Fruit fly (Drosophila melanogaster) whole organism, wandering third instar larva: Measurements from ENCODE around the gene cyc.

Source experiments
- Abd-B ChIP-seq: fragments of >200 bp; optimal IDR thresholded peaks from 2 replicates; lab custom pipeline; 2017; ENCODE audit warnings: missing biosample characterization, missing genetic modification characterization
- CrebA ChIP-seq: fragments of 200-800 bp; sonication (Bioruptor generic); optimal IDR thresholded peaks from 2 replicates; lab custom pipeline; 2016; ENCODE audit warnings: missing biosample characterization, mild to moderate bottlenecking, missing genetic modification characterization, borderline replicate concordance
- Hr78 ChIP-seq: fragments of >200 bp; optimal IDR thresholded peaks from 2 replicates; lab custom pipeline; 2017; ENCODE audit warnings: missing biosample characterization, missing genetic modification characterization
- Myc ChIP-seq: fragments of >200 bp; optimal IDR thresholded peaks from 2 replicates; lab custom pipeline; 2017
- OdsH ChIP-seq: fragments of 200-800 bp; sonication (Bioruptor generic); optimal IDR thresholded peaks from 2 replicates; lab custom pipeline; 2016; ENCODE audit warnings: missing biosample characterization, mild to moderate bottlenecking, missing genetic modification characterization
- Rel ChIP-seq, 2 experiments: fragments of 200-800 bp; sonication (Bioruptor generic) in 1 of 2; optimal IDR thresholded peaks; 2 replicates in 1 of 2; 3 replicates in 1 of 2; lab custom pipeline; 2016 to 2019; ENCODE audit warnings: mild to moderate bottlenecking in 2 of 2, missing biosample characterization in 2 of 2, missing genetic modification characterization in 2 of 2, moderate library complexity in 1 of 2
- Sp1 ChIP-seq: fragments of 200-800 bp; sonication (Bioruptor generic); optimal IDR thresholded peaks from 3 replicates; lab custom pipeline; 2019; ENCODE audit warnings: missing biosample characterization, mild to moderate bottlenecking, missing genetic modification characterization, moderate library complexity
- dl ChIP-seq, 2 experiments: fragments of 175-275, 200-275 bp in 1 of 2; fragments of 200-275 bp in 1 of 2; sonication (Bioruptor generic); optimal IDR thresholded peaks; lab custom pipeline; 2018; ENCODE audit warnings: mild to moderate bottlenecking in 2 of 2, missing biosample characterization in 2 of 2, missing genetic modification characterization in 2 of 2, moderate library complexity in 2 of 2; ENCODE audit not compliant: partially characterized antibody in 2 of 2, insufficient read depth in 1 of 2
- dmrt93B ChIP-seq: fragments of 200-800 bp; sonication (Bioruptor generic); optimal IDR thresholded peaks from 2 replicates; lab custom pipeline; 2018; ENCODE audit warnings: missing biosample characterization, mild to moderate bottlenecking, missing genetic modification characterization
- ey ChIP-seq: fragments of 200-800 bp; sonication (Bioruptor generic); optimal IDR thresholded peaks from 2 replicates; lab custom pipeline; 2016; ENCODE audit warnings: missing biosample characterization, missing genetic modification characterization
- h ChIP-seq: fragments of 200-800 bp; sonication (Bioruptor generic); optimal IDR thresholded peaks from 3 replicates; lab custom pipeline; 2016; ENCODE audit warnings: missing biosample characterization, mild to moderate bottlenecking, missing genetic modification characterization
- jim ChIP-seq: fragments of 175-275, 200-325 bp; sonication (Bioruptor generic); optimal IDR thresholded peaks from 2 replicates; lab custom pipeline; 2016; ENCODE audit warnings: missing biosample characterization, mild to moderate bottlenecking, missing genetic modification characterization
- lola ChIP-seq: fragments of >200 bp; optimal IDR thresholded peaks from 2 replicates; lab custom pipeline; 2017; ENCODE audit warnings: missing biosample characterization, missing genetic modification characterization

DNA sequence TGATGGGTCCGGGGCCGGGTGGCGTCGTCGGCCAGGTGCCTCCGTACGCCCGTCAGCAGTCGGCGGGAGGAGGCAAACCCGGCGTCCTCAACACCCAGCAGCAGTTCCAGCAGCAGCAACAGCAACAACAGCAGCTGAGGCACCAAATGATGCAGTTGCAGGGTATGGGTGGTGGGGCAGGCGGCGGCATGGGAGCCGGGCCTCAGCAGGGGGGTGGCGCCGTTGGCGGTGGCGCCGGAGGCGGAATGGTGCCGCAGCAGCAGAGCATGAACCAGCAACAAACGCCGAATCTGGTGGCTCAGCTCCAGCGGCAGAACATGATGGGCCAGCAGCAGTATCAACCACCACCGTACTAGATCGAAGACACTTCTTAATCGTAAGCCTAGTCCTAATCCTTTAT is 28.8 kb upstream of the cyc start:
- TF ChIP-seq lola (GFP tag; lab: Kevin White, UChicago) = no peak
- no peak for TF ChIP-seq Abd-B (GFP tag; lab: Kevin White, UChicago)
- TF ChIP-seq Myc (lab: Kevin White, UChicago) = no peak
- TF ChIP-seq h (GFP tag; lab: Kevin White, UChicago) = no peak
- no peak for TF ChIP-seq dmrt93B
- TF ChIP-seq ey (GFP tag; lab: Kevin White, UChicago) = no peak
- TF ChIP-seq OdsH (GFP tag; lab: Kevin White, UChicago) = no peak
- no peak for TF ChIP-seq Hr78 (GFP tag; lab: Kevin White, UChicago)
- no peak for TF ChIP-seq jim
- TF ChIP-seq Sp1 (GFP tag; lab: Kevin White, UChicago) = no peak
- TF ChIP-seq CrebA = no peak
- no peak for TF ChIP-seq Rel (GFP tag; optimal IDR thresholded peaks at IDR 0.05; lab: Kevin White, UChicago)
- no peak for TF ChIP-seq Rel (tag; optimal IDR thresholded peaks at IDR 0.05; lab: Kevin White, UChicago)
- no peak for TF ChIP-seq dl (GFP tag; optimal IDR thresholded peaks at IDR 0.05; lab: Kevin White, UChicago; ENCODE audit: insufficient read depth in 1 of 2, partially characterized antibody in 2 of 2)
